Fruit fly (Drosophila melanogaster): ENCODE measurements around the gene CG14050.

CG14050 gene

dm6 chrX:2340009-2340733, 14.2 kb upstream of the CG14050 start (continued):
- TF ChIP-seq CG2202 (tag; optimal IDR thresholded peaks at IDR 0.05), result no peak
- TF ChIP-seq gsb (GFP tag; IDR thresholded peaks at IDR 0.05), result no peak
- peak; percentile 73 for TF ChIP-seq bbx (GFP tag; IDR thresholded peaks at IDR 0.05; ENCODE audit: partially characterized antibody)
- TF ChIP-seq CG13287 (GFP tag; IDR thresholded peaks at IDR 0.05; ENCODE audit: partially characterized antibody), result peak; percentile 74
- no peak for TF ChIP-seq crc (GFP tag; optimal IDR thresholded peaks at IDR 0.05)
- TF ChIP-seq CG18619 (GFP tag; optimal IDR thresholded peaks at IDR 0.05), result no peak
- no peak for TF ChIP-seq CG6683 (GFP tag; optimal IDR thresholded peaks at IDR 0.05)
- no peak for TF ChIP-seq CG11723 (GFP tag; optimal IDR thresholded peaks at IDR 0.05)
- TF ChIP-seq HmgZ (tag; optimal IDR thresholded peaks at IDR 0.05), result peak; percentile 79
- TF ChIP-seq prd (optimal IDR thresholded peaks at IDR 0.05), result no peak
- TF ChIP-seq prd (GFP tag; IDR thresholded peaks at IDR 0.05), result peak; percentile 15; the same call in 1 of the 3 replicates
- TF ChIP-seq tll (GFP tag; optimal IDR thresholded peaks at IDR 0.05), result peak in 1 of 2 experiments; percentile 57
- peak; percentile 45 for TF ChIP-seq CG8924 (tag; optimal IDR thresholded peaks at IDR 0.05)
- TF ChIP-seq CG5953 (GFP tag; IDR thresholded peaks at IDR 0.05), result no peak
- TF ChIP-seq CG8359 (GFP tag; optimal IDR thresholded peaks at IDR 0.05; ENCODE audit: borderline replicate concordance), result no peak
- TF ChIP-seq CG17361 (GFP tag; IDR thresholded peaks at IDR 0.05), result peak; percentile 49; the same call in 2 of the 3 replicates
- no peak for TF ChIP-seq CG4820 (GFP tag; optimal IDR thresholded peaks at IDR 0.05)
- TF ChIP-seq Trl (optimal IDR thresholded peaks at IDR 0.05), result no peak
- no peak for TF ChIP-seq Trl (GFP tag; optimal IDR thresholded peaks at IDR 0.05)
- TF ChIP-seq CG3995 (GFP tag; optimal IDR thresholded peaks at IDR 0.05), result peak; percentile 50
- TF ChIP-seq CG15601 (tag; optimal IDR thresholded peaks at IDR 0.05), result peak; percentile 19
- TF ChIP-seq CG30403 (GFP tag; optimal IDR thresholded peaks at IDR 0.05), result peak; percentile 16
- TF ChIP-seq Rfx (GFP tag; IDR thresholded peaks at IDR 0.05), result peak; percentile 26; the same call in 1 of the 2 replicates
- peak; percentile 96 for TF ChIP-seq CG2116 (GFP tag; optimal IDR thresholded peaks at IDR 0.05)
- peak; percentile 51 for TF ChIP-seq kni (GFP tag; optimal IDR thresholded peaks at IDR 0.05)
- no peak for TF ChIP-seq CG3407 (GFP tag; optimal IDR thresholded peaks at IDR 0.05)
- peak; percentile 2 for TF ChIP-seq CG10543 (GFP tag; optimal IDR thresholded peaks at IDR 0.05)
- TF ChIP-seq CG3847 (GFP tag; IDR thresholded peaks at IDR 0.05), result peak; percentile 40; the same call in 1 of the 2 replicates
- peak; percentile 43 for TF ChIP-seq CG4617 (GFP tag; optimal IDR thresholded peaks at IDR 0.05; ENCODE audit: borderline replicate concordance)
- no peak for TF ChIP-seq fd3F (GFP tag; optimal IDR thresholded peaks at IDR 0.05)
- peak; percentile 88 for TF ChIP-seq HLH4C (GFP tag; IDR thresholded peaks at IDR 0.05; ENCODE audit: partially characterized antibody)
- TF ChIP-seq Ssrp (tag; optimal IDR thresholded peaks at IDR 0.05), result no peak
- no peak for TF ChIP-seq CG6854 (GFP tag; optimal IDR thresholded peaks at IDR 0.05)
- TF ChIP-seq Opbp (GFP tag; IDR thresholded peaks at IDR 0.05; ENCODE audit: partially characterized antibody), result peak; percentile 68; the same call in 2 of the 3 replicates
- TF ChIP-seq pzg (GFP tag; optimal IDR thresholded peaks at IDR 0.05), result peak; percentile 83
- TF ChIP-seq CG9437 (GFP tag; optimal IDR thresholded peaks at IDR 0.05), result no peak
- 0 out of 2 replicates have a peak, but pooled peaks have one; percentile 50 for TF ChIP-seq ato (GFP tag; IDR thresholded peaks at IDR 0.05; ENCODE audit: partially characterized antibody)
- TF ChIP-seq crp (GFP tag; optimal IDR thresholded peaks at IDR 0.05), result peak in 1 of 2 experiments; percentile 60
- no peak for TF ChIP-seq NC2β (GFP tag; optimal IDR thresholded peaks at IDR 0.05)
- TF ChIP-seq CG16815 (GFP tag; optimal IDR thresholded peaks at IDR 0.05), result no peak
- TF ChIP-seq CG8388 (GFP tag; optimal IDR thresholded peaks at IDR 0.05), result no peak
- TF ChIP-seq exex (tag; optimal IDR thresholded peaks at IDR 0.05), result peak; percentile 64
- TF ChIP-seq CoRest (tag; optimal IDR thresholded peaks at IDR 0.05), result peak; percentile 44
- TF ChIP-seq ftz-f1 (GFP tag; optimal IDR thresholded peaks at IDR 0.05), result peak; percentile 85
- TF ChIP-seq CG2199 (GFP tag; IDR thresholded peaks at IDR 0.05), result peak; percentile 44; the same call in 1 of the 3 replicates
- TF ChIP-seq Mes4 (GFP tag; optimal IDR thresholded peaks at IDR 0.05), result no peak
- TF ChIP-seq CG15696 (tag; optimal IDR thresholded peaks at IDR 0.05), result peak; percentile 6
- TF ChIP-seq Hmr (GFP tag; optimal IDR thresholded peaks at IDR 0.05), result peak; percentile 68
